Worm (Caenorhabditis elegans) whole organism, L4 larva: Measurements from ENCODE around the gene cisd-3.1.

Source experiments
- F10B5.3 ChIP-seq: sonication (generic microtip); optimal IDR thresholded peaks from 2 replicates; lab custom pipeline; 2016; ENCODE audit warnings: mild to moderate bottlenecking, missing genetic modification characterization, missing compliant biosample characterization
- F49E8.2 ChIP-seq: sonication (generic microtip); optimal IDR thresholded peaks from 2 replicates; lab custom pipeline; 2016; ENCODE audit warnings: missing compliant biosample characterization, mild to moderate bottlenecking, missing genetic modification characterization, borderline replicate concordance
- Y105C5A.15 ChIP-seq: fragments of 200-800 bp; sonication (Bioruptor generic); IDR thresholded peaks from 2 replicates; pipeline ENCODE4 v1.3.6; 2022; ENCODE audit warnings: missing genetic modification characterization, missing compliant biosample characterization
- Y75B8A.6 ChIP-seq: fragments of 200-800 bp; sonication (Bioruptor generic); IDR thresholded peaks from 2 replicates; pipeline ENCODE4 v1.3.6; 2022; ENCODE audit warnings: missing genetic modification reagents, missing genetic modification characterization, missing compliant biosample characterization
- ZK337.2 ChIP-seq: fragments of 200-800 bp; sonication (Bioruptor generic); IDR thresholded peaks from 2 replicates; pipeline ENCODE4 v1.3.6; 2022; ENCODE audit warnings: missing genetic modification reagents, missing genetic modification characterization, missing compliant biosample characterization
- aly-2 ChIP-seq: sonication (generic microtip); optimal IDR thresholded peaks from 2 replicates; lab custom pipeline; 2018; ENCODE audit warnings: missing biosample characterization, missing genetic modification characterization
- arid-1 ChIP-seq: fragments of 200-800 bp; sonication (Bioruptor generic); conservative IDR thresholded peaks from 2 replicates; pipeline ENCODE4 v1.3.6; 2022; ENCODE audit warnings: missing genetic modification reagents, missing genetic modification characterization, missing compliant biosample characterization
- attf-4 ChIP-seq: sonication (generic microtip); optimal IDR thresholded peaks from 3 replicates; lab custom pipeline; 2017; ENCODE audit warnings: missing biosample characterization, missing genetic modification characterization
- ceh-28 ChIP-seq: fragments of 150-350 bp; optimal IDR thresholded peaks from 2 replicates; lab custom pipeline; 2014; ENCODE audit warnings: missing biosample characterization, missing genetic modification reagents, missing genetic modification characterization
- ceh-44 ChIP-seq: fragments of 200-800 bp; sonication (Bioruptor generic); IDR thresholded peaks from 2 replicates; pipeline ENCODE4 v1.3.6; 2022; ENCODE audit warnings: missing genetic modification reagents, missing genetic modification characterization, missing compliant biosample characterization
- ceh-62 ChIP-seq: sonication (generic microtip); optimal IDR thresholded peaks from 2 replicates; lab custom pipeline; 2017; ENCODE audit warnings: missing biosample characterization, missing genetic modification characterization
- ceh-82 ChIP-seq: sonication (generic microtip); optimal IDR thresholded peaks from 2 replicates; lab custom pipeline; 2017; ENCODE audit warnings: missing biosample characterization, missing genetic modification characterization
- cey-2 ChIP-seq: sonication (generic microtip); optimal IDR thresholded peaks from 3 replicates; lab custom pipeline; 2017; ENCODE audit warnings: missing genetic modification characterization, mild to moderate bottlenecking, missing compliant biosample characterization, antibody characterized with exemption, borderline replicate concordance; ENCODE audit not compliant: insufficient read depth
- ctbp-1 ChIP-seq: fragments of 200-800 bp; sonication (Bioruptor generic); IDR thresholded peaks from 2 replicates; pipeline ENCODE4 v1.3.6; 2022; ENCODE audit warnings: missing genetic modification reagents, missing genetic modification characterization, missing compliant biosample characterization
- daf-16 ChIP-seq, 3 experiments: sonication (generic microtip); optimal IDR thresholded peaks; 2 replicates each; lab custom pipeline; 2016 to 2017; ENCODE audit warnings: missing genetic modification characterization in 3 of 3, missing genetic modification reagents in 3 of 3, mild to moderate bottlenecking in 2 of 3, missing compliant biosample characterization in 2 of 3, missing biosample characterization in 1 of 3, moderate library complexity in 1 of 3
- daf-19 ChIP-seq: fragments of 200-800 bp; sonication (Bioruptor generic); conservative IDR thresholded peaks from 2 replicates; pipeline ENCODE4 v1.3.6; 2022; ENCODE audit warnings: missing genetic modification characterization, missing compliant biosample characterization
- duxl-1 ChIP-seq: sonication (generic microtip); optimal IDR thresholded peaks from 2 replicates; lab custom pipeline; 2016; ENCODE audit warnings: mild to moderate bottlenecking, missing genetic modification characterization, moderate library complexity, missing compliant biosample characterization; ENCODE audit not compliant: poor library complexity
- egl-43 ChIP-seq: fragments of 200-800 bp; sonication (Bioruptor generic); IDR thresholded peaks from 2 replicates; pipeline ENCODE4 v1.3.6; 2022; ENCODE audit warnings: missing genetic modification reagents, missing genetic modification characterization, missing compliant biosample characterization
- fkh-10 ChIP-seq: fragments of 150-350 bp; optimal IDR thresholded peaks from 2 replicates; lab custom pipeline; 2014; ENCODE audit warnings: missing biosample characterization, missing genetic modification reagents, missing genetic modification characterization
- fos-1 ChIP-seq: fragments of 150-350 bp; optimal IDR thresholded peaks from 2 replicates; lab custom pipeline; 2014; ENCODE audit warnings: missing biosample characterization, missing genetic modification characterization
- hlh-30 ChIP-seq: sonication (generic microtip); optimal IDR thresholded peaks from 2 replicates; lab custom pipeline; 2017; ENCODE audit warnings: antibody characterized with exemption, mild to moderate bottlenecking, missing genetic modification characterization, missing compliant biosample characterization; ENCODE audit not compliant: insufficient read depth
- jun-1 ChIP-seq: fragments of 150-350 bp; optimal IDR thresholded peaks from 2 replicates; lab custom pipeline; 2014; ENCODE audit warnings: missing biosample characterization, missing genetic modification reagents, missing genetic modification characterization
- lin-1 ChIP-seq: fragments of 200-800 bp; sonication (Bioruptor generic); IDR thresholded peaks from 2 replicates; pipeline ENCODE4 v1.3.6; 2022; ENCODE audit warnings: missing genetic modification reagents, missing genetic modification characterization, missing compliant biosample characterization
- lin-38 ChIP-seq: fragments of 200-800 bp; sonication (Bioruptor generic); IDR thresholded peaks from 2 replicates; pipeline ENCODE4 v1.3.6; 2022; ENCODE audit warnings: missing genetic modification reagents, missing genetic modification characterization, missing compliant biosample characterization
- lin-39 ChIP-seq: fragments of 150-350 bp; optimal IDR thresholded peaks from 2 replicates; lab custom pipeline; 2014; ENCODE audit warnings: missing biosample characterization, missing genetic modification reagents, missing genetic modification characterization
- lir-3 ChIP-seq: sonication (generic microtip); optimal IDR thresholded peaks from 2 replicates; lab custom pipeline; 2016; ENCODE audit warnings: mild to moderate bottlenecking, missing genetic modification characterization, missing compliant biosample characterization
- lsy-2 ChIP-seq, 2 experiments: fragments of 150-350 bp in 1 of 2; sonication (generic microtip) in 1 of 2; optimal IDR thresholded peaks; 2 replicates each; lab custom pipeline; 2014 to 2017; ENCODE audit warnings: missing biosample characterization in 2 of 2, missing genetic modification characterization in 2 of 2
- mdl-1 ChIP-seq, 2 experiments: fragments of 150-350 bp in 1 of 2; sonication (generic microtip) in 1 of 2; optimal IDR thresholded peaks; 2 replicates each; lab custom pipeline; 2014 to 2017; ENCODE audit warnings: missing biosample characterization in 2 of 2, missing genetic modification characterization in 2 of 2
- mxl-2 ChIP-seq: fragments of 200-800 bp; sonication (Bioruptor generic); conservative IDR thresholded peaks from 2 replicates; pipeline ENCODE4 v1.3.6; 2022; ENCODE audit warnings: missing genetic modification reagents, missing genetic modification characterization, missing compliant biosample characterization
- nhr-10 ChIP-seq: fragments of 150-350 bp; optimal IDR thresholded peaks from 2 replicates; lab custom pipeline; 2014; ENCODE audit warnings: missing biosample characterization, missing genetic modification characterization
- nhr-102 ChIP-seq: sonication (generic microtip); optimal IDR thresholded peaks from 2 replicates; lab custom pipeline; 2016; ENCODE audit warnings: mild to moderate bottlenecking, missing genetic modification characterization, moderate library complexity, missing compliant biosample characterization
- nhr-111 ChIP-seq: fragments of 200-800 bp; sonication (Bioruptor generic); optimal IDR thresholded peaks from 2 replicates; lab custom pipeline; 2018; ENCODE audit warnings: mild to moderate bottlenecking, missing genetic modification characterization, missing compliant biosample characterization
- nhr-237 ChIP-seq: sonication (generic microtip); optimal IDR thresholded peaks from 2 replicates; lab custom pipeline; 2017; ENCODE audit warnings: missing biosample characterization, missing genetic modification characterization
- nhr-25 ChIP-seq: sonication (generic microtip); optimal IDR thresholded peaks from 2 replicates; lab custom pipeline; 2017; ENCODE audit warnings: missing genetic modification characterization, mild to moderate bottlenecking, missing compliant biosample characterization, antibody characterized with exemption, moderate library complexity, borderline replicate concordance; ENCODE audit not compliant: insufficient read depth
- nhr-28 ChIP-seq: fragments of 150-350 bp; optimal IDR thresholded peaks from 2 replicates; lab custom pipeline; 2014; ENCODE audit warnings: missing biosample characterization, missing genetic modification characterization
- nhr-41 ChIP-seq: fragments of 200-800 bp; sonication (Bioruptor generic); IDR thresholded peaks from 2 replicates; pipeline ENCODE4 v1.3.6; 2022; ENCODE audit warnings: missing genetic modification reagents, missing genetic modification characterization, missing compliant biosample characterization
- nhr-6 ChIP-seq: fragments of 150-350 bp; optimal IDR thresholded peaks from 2 replicates; lab custom pipeline; 2014; ENCODE audit warnings: missing biosample characterization, missing genetic modification characterization
- pha-4 ChIP-seq, 2 experiments: fragments of 150-350 bp in 1 of 2; fragments of 200-800 bp in 1 of 2; sonication (Bioruptor generic) in 1 of 2; IDR thresholded peaks in 1 of 2; optimal IDR thresholded peaks in 1 of 2; 2 replicates each; pipeline versions ENCODE4 v1.3.6 to Lab custom; 2014 to 2022; ENCODE audit warnings: missing genetic modification characterization in 2 of 2, missing genetic modification reagents in 2 of 2, missing biosample characterization in 1 of 2, missing compliant biosample characterization in 1 of 2
- php-3 ChIP-seq: fragments of 200-800 bp; sonication (Bioruptor generic); IDR thresholded peaks from 2 replicates; pipeline ENCODE4 v1.3.6; 2022; ENCODE audit warnings: missing genetic modification reagents, missing genetic modification characterization, missing compliant biosample characterization
- pqm-1 ChIP-seq: sonication (generic microtip); optimal IDR thresholded peaks from 2 replicates; lab custom pipeline; 2017; ENCODE audit warnings: missing biosample characterization, missing genetic modification characterization
- set-16 ChIP-seq: fragments of 200-800 bp; sonication (Bioruptor generic); IDR thresholded peaks from 2 replicates; pipeline ENCODE4 v1.3.6; 2022; ENCODE audit warnings: missing genetic modification reagents, missing genetic modification characterization, missing compliant biosample characterization
- skn-1 ChIP-seq: fragments of 150-350 bp; optimal IDR thresholded peaks from 2 replicates; lab custom pipeline; 2014; ENCODE audit warnings: missing biosample characterization, missing genetic modification characterization
- snpc-1.2 ChIP-seq: fragments of 200-800 bp; sonication (Bioruptor generic); IDR thresholded peaks from 2 replicates; pipeline ENCODE4 v1.3.6; 2022; ENCODE audit warnings: missing genetic modification reagents, missing genetic modification characterization, missing compliant biosample characterization
- snpc-4 ChIP-seq: fragments of 150-350 bp; optimal IDR thresholded peaks from 2 replicates; lab custom pipeline; 2014; ENCODE audit warnings: missing biosample characterization, missing genetic modification characterization
- spr-1 ChIP-seq: sonication (generic microtip); optimal IDR thresholded peaks from 2 replicates; lab custom pipeline; 2016; ENCODE audit warnings: mild to moderate bottlenecking, missing genetic modification characterization, missing compliant biosample characterization
- tag-97 ChIP-seq: fragments of 200-800 bp; sonication (Bioruptor generic); IDR thresholded peaks from 2 replicates; pipeline ENCODE4 v1.3.6; 2022; ENCODE audit warnings: missing genetic modification characterization, missing compliant biosample characterization
- unc-39 ChIP-seq: sonication (generic microtip); optimal IDR thresholded peaks from 2 replicates; lab custom pipeline; 2017; ENCODE audit warnings: missing biosample characterization, missing genetic modification characterization
- zip-11 ChIP-seq: fragments of 200-800 bp; sonication (Bioruptor generic); IDR thresholded peaks from 2 replicates; pipeline ENCODE4 v1.3.6; 2022; ENCODE audit warnings: missing genetic modification characterization, missing compliant biosample characterization

cisd-3.1 gene

DNA sequence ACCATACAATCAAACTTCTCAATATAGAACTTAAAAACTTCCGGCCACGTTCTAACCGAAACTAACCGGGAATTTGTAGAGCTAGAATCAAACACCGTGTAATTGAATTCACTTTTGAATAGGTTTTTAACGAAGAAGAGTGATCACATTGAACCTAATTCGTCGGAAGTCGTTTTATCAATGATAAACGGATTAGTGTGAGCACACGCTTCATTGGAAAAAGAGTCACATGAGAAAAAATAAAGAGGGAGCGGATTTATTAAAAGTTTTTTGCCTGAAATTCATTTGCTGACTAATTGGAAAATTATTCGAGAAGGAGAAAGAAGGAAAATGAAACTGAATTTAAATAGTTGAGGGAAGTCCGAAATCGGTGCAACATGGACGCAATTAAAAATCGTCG, 47.0 kb upstream of the cisd-3.1 start:
- TF ChIP-seq pha-4 (GFP tag; IDR thresholded peaks at IDR 0.05; lab: Robert Waterston, UW): no peak
- TF ChIP-seq pha-4 (tag; optimal IDR thresholded peaks at IDR 0.05; lab: Kevin White, UChicago): no peak
- TF ChIP-seq ceh-28 (tag; lab: Kevin White, UChicago): no peak
- TF ChIP-seq jun-1 (tag; lab: Kevin White, UChicago): no peak
- no peak for TF ChIP-seq snpc-4
- no peak for TF ChIP-seq spr-1
- TF ChIP-seq nhr-28 (tag; lab: Kevin White, UChicago): no peak
- no peak for TF ChIP-seq nhr-41 (GFP tag; lab: Robert Waterston, UW)
- no peak for TF ChIP-seq mxl-2
- no peak for TF ChIP-seq daf-16 (GFP tag; optimal IDR thresholded peaks at IDR 0.05; lab: Kevin White, UChicago)
- no peak for TF ChIP-seq daf-16 (tag; optimal IDR thresholded peaks at IDR 0.05; lab: Kevin White, UChicago)
- no peak for TF ChIP-seq attf-4 (tag; lab: Kevin White, UChicago)
- no peak for TF ChIP-seq fkh-10 (GFP tag; lab: Kevin White, UChicago)
- no peak for TF ChIP-seq lsy-2 (tag; optimal IDR thresholded peaks at IDR 0.05; lab: Kevin White, UChicago)
- TF ChIP-seq pqm-1: no peak

DNA sequence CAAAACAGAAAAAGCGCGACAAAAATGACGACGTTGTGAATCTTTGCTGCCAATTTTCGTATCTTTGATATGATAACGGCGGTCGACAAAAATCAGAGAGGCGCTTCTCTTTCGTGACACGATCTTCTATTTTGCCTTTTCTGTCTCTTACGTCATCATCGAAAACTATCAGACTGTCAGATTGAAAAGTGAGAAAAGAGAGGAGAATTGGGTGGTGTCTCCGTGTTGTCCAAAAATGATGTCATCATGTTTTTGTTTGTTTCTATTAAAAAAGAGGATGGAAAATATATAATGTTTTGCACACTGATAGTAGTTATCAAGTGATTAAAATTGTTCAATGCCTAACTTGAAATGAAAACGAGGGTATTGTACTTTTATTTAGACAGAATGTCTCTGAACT, 46.6 kb upstream of the cisd-3.1 start:
- TF ChIP-seq lin-39 (tag; lab: Kevin White, UChicago) (no peak), lin-38 (GFP tag; lab: Robert Waterston, UW) (no peak), jun-1 (tag; lab: Kevin White, UChicago) (no peak), fos-1 (tag; lab: Kevin White, UChicago) (no peak), nhr-6 (tag; lab: Kevin White, UChicago) (no peak), tag-97 (GFP tag; lab: Robert Waterston, UW) (no peak), skn-1 (tag; lab: Kevin White, UChicago) (no peak), pqm-1 (peak; percentile 36), ctbp-1 (GFP tag; lab: Robert Waterston, UW) (no peak), ceh-82 (tag; lab: Kevin White, UChicago) (no peak), lir-3 (tag; lab: Kevin White, UChicago) (no peak), nhr-25 (no peak), nhr-111 (GFP tag; lab: Kevin White, UChicago) (no peak), nhr-10 (tag; lab: Kevin White, UChicago) (no peak), F10B5.3 (tag; lab: Kevin White, UChicago) (no peak), php-3 (GFP tag; lab: Robert Waterston, UW) (peak; percentile 80; the same call in 1 of the 2 replicates), Y75B8A.6 (no peak), daf-19 (GFP tag; lab: Robert Waterston, UW) (no peak), duxl-1 (tag; lab: Kevin White, UChicago) (no peak), lin-1 (no peak; the same call in 1 of the 2 replicates), ceh-62 (tag; lab: Kevin White, UChicago) (no peak), attf-4 (tag; lab: Kevin White, UChicago) (no peak), Y105C5A.15 (GFP tag; lab: Robert Waterston, UW) (no peak), mdl-1 (tag; optimal IDR thresholded peaks at IDR 0.05; lab: Kevin White, UChicago) (peak in 1 of 2 experiments; percentile 72), ZK337.2 (GFP tag; lab: Robert Waterston, UW) (no peak), unc-39 (tag; lab: Kevin White, UChicago) (no peak), F49E8.2 (tag; lab: Kevin White, UChicago) (no peak), zip-11 (GFP tag; lab: Robert Waterston, UW) (no peak), daf-16 (GFP tag; optimal IDR thresholded peaks at IDR 0.05; lab: Kevin White, UChicago) (peak in 1 of 2 experiments; percentile 44), daf-16 (tag; optimal IDR thresholded peaks at IDR 0.05; lab: Kevin White, UChicago) (peak; percentile 96), set-16 (GFP tag; lab: Robert Waterston, UW) (no peak), ceh-44 (GFP tag; lab: Robert Waterston, UW) (no peak), nhr-28 (tag; lab: Kevin White, UChicago) (peak; percentile 78), spr-1 (no peak), arid-1 (GFP tag; lab: Robert Waterston, UW) (no peak), egl-43 (GFP tag; lab: Robert Waterston, UW) (no peak), cey-2 (tag; lab: Kevin White, UChicago) (peak; percentile 39), hlh-30 (tag; lab: Kevin White, UChicago) (peak; percentile 53), nhr-237 (no peak), aly-2 (no peak), nhr-102 (tag; lab: Kevin White, UChicago) (peak; percentile 82), snpc-1.2 (GFP tag; lab: Robert Waterston, UW) (no peak)
